Worm (Caenorhabditis elegans) whole organism, L1 larva: ENCODE data around the gene F43C11.10.

ENCODE experiments used
- aly-2 ChIP-seq: fragments of 150-350 bp; optimal IDR thresholded peaks from 2 replicates; lab custom pipeline; 2014; ENCODE audit warnings: missing biosample characterization, missing genetic modification characterization
- lsy-2 ChIP-seq, 2 experiments: fragments of 150-350 bp; optimal IDR thresholded peaks; 2 replicates each; lab custom pipeline; 2014; ENCODE audit warnings: missing biosample characterization in 2 of 2, missing genetic modification characterization in 2 of 2

DNA sequence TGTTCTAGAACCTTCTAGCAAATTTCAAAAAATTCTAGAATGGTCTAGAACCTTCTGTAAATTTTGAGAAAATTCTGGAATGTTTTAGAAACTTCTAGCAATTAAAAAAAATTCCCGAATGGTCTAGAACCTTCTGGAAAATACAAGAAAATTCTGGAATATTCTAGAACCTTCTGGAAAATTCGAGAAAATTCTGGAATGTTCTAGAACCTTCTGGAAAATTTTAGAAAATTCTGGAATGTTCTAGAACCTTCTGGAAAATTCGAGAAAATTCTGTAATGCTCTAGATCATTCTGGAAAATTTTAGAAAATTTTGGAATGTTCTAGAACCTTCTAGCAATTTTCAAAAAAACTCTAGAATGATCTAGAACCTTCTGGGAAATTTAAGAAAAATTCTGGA, 22.0 kb downstream of the F43C11.10 start:
- no peak for TF ChIP-seq aly-2 (tag; lab: Kevin White, UChicago)
- no peak for TF ChIP-seq lsy-2 (tag; optimal IDR thresholded peaks at IDR 0.05; lab: Kevin White, UChicago)
